Fruit fly (Drosophila melanogaster) whole organism, embryonic: ENCODE results near the gene CG7295.

Source experiments
- Blimp-1 ChIP-seq: fragments of 200-800 bp; sonication (Bioruptor generic); optimal IDR thresholded peaks from 3 replicates; lab custom pipeline; 2018; ENCODE audit warnings: missing biosample characterization, missing genetic modification characterization, mild to moderate bottlenecking, moderate library complexity, missing genetic modification reagents
- CG13296 ChIP-seq: fragments of 200-800 bp; sonication (Bioruptor generic); optimal IDR thresholded peaks from 3 replicates; lab custom pipeline; 2018; ENCODE audit warnings: missing biosample characterization, mild to moderate bottlenecking, missing genetic modification characterization
- CG1529 ChIP-seq: fragments of 200-800 bp; sonication (Bioruptor generic); optimal IDR thresholded peaks from 3 replicates; lab custom pipeline; 2018; ENCODE audit warnings: missing biosample characterization, missing genetic modification characterization
- CG16863 ChIP-seq: fragments of 200-800 bp; sonication (Bioruptor generic); optimal IDR thresholded peaks from 3 replicates; lab custom pipeline; 2016; ENCODE audit warnings: missing biosample characterization, missing genetic modification characterization
- CG2202 ChIP-seq: fragments of 200-800 bp; sonication (Bioruptor generic); optimal IDR thresholded peaks from 2 replicates; lab custom pipeline; 2018; ENCODE audit warnings: missing biosample characterization, mild to moderate bottlenecking, missing genetic modification characterization
- CG32532 ChIP-seq: fragments of 200-800 bp; sonication (Bioruptor generic); IDR thresholded peaks from 2 replicates; pipeline ENCODE4 v1.3.6; 2022; ENCODE audit warnings: missing biosample characterization, missing genetic modification characterization
- CG32767 ChIP-seq: fragments of 200-800 bp; sonication (Bioruptor generic); IDR thresholded peaks from 2 replicates; pipeline ENCODE4 v1.3.6; 2022; ENCODE audit warnings: missing biosample characterization, missing genetic modification characterization
- CG3726 ChIP-seq: fragments of 200-800 bp; sonication (Bioruptor generic); IDR thresholded peaks from 3 replicates; pipeline ENCODE4, ENCODE4 v1.3.6; 2022; ENCODE audit warnings: missing biosample characterization, missing genetic modification characterization
- CG5245 ChIP-seq: fragments of 200-800 bp; sonication (Bioruptor generic); optimal IDR thresholded peaks from 3 replicates; lab custom pipeline; 2016; ENCODE audit warnings: missing biosample characterization, missing genetic modification characterization
- CG7271 ChIP-seq: fragments of 200-800 bp; sonication (Bioruptor generic); optimal IDR thresholded peaks from 2 replicates; lab custom pipeline; 2018; ENCODE audit warnings: missing biosample characterization, mild to moderate bottlenecking, missing genetic modification characterization, moderate library complexity
- CG8388 ChIP-seq: fragments of 200-800 bp; sonication (Bioruptor generic); optimal IDR thresholded peaks from 2 replicates; lab custom pipeline; 2019; ENCODE audit warnings: missing biosample characterization, mild to moderate bottlenecking, missing genetic modification characterization, moderate library complexity
- CG8924 ChIP-seq: fragments of 200-800 bp; optimal IDR thresholded peaks from 3 replicates; lab custom pipeline; 2019; ENCODE audit warnings: missing biosample characterization, mild to moderate bottlenecking, missing genetic modification characterization, moderate library complexity
- Elba2 ChIP-seq: fragments of 200-800 bp; sonication (Bioruptor generic); optimal IDR thresholded peaks from 3 replicates; lab custom pipeline; 2016; ENCODE audit warnings: missing biosample characterization, missing genetic modification characterization
- Fer1 ChIP-seq: fragments of 200-800 bp; sonication (Bioruptor generic); optimal IDR thresholded peaks from 2 replicates; lab custom pipeline; 2017; ENCODE audit warnings: missing biosample characterization, mild to moderate bottlenecking, missing genetic modification characterization
- Fer2 ChIP-seq: fragments of 200-800 bp; sonication (Bioruptor generic); optimal IDR thresholded peaks from 2 replicates; lab custom pipeline; 2018; ENCODE audit warnings: missing biosample characterization, mild to moderate bottlenecking, missing genetic modification characterization, moderate library complexity
- HHEX ChIP-seq: fragments of 200-800 bp; sonication (Bioruptor generic); optimal IDR thresholded peaks from 3 replicates; lab custom pipeline; 2017; ENCODE audit warnings: missing biosample characterization, mild to moderate bottlenecking, missing genetic modification characterization, missing genetic modification reagents
- HLH54F ChIP-seq: fragments of 200-800 bp; sonication (Bioruptor generic); optimal IDR thresholded peaks from 3 replicates; lab custom pipeline; 2016; ENCODE audit warnings: missing biosample characterization, missing genetic modification characterization
- Jarid2 ChIP-seq: fragments of 200-800 bp; sonication (Bioruptor generic); optimal IDR thresholded peaks from 3 replicates; lab custom pipeline; 2017; ENCODE audit warnings: mild to moderate bottlenecking, missing biosample characterization, missing genetic modification reagents, missing genetic modification characterization
- Lpt ChIP-seq: fragments of >200 bp; optimal IDR thresholded peaks from 2 replicates; lab custom pipeline; 2018; ENCODE audit warnings: missing biosample characterization, missing genetic modification characterization
- Nf-YB ChIP-seq: fragments of 200-800 bp; sonication (Bioruptor generic); optimal IDR thresholded peaks from 3 replicates; lab custom pipeline; 2019; ENCODE audit warnings: missing biosample characterization, mild to moderate bottlenecking, missing genetic modification characterization, moderate library complexity
- Pdp1 ChIP-seq, 2 experiments: fragments of 200-800 bp; sonication (Bioruptor generic); optimal IDR thresholded peaks; 3 replicates each; lab custom pipeline; 2016; ENCODE audit warnings: missing biosample characterization in 2 of 2, missing genetic modification characterization in 2 of 2, mild to moderate bottlenecking in 1 of 2, moderate library complexity in 1 of 2
- Ptx1 ChIP-seq: fragments of 200-800 bp; sonication (Bioruptor generic); IDR thresholded peaks from 2 replicates; pipeline ENCODE4 v1.3.6; 2022; ENCODE audit warnings: missing biosample characterization, missing genetic modification characterization
- Side ChIP-seq: fragments of 200-800 bp; sonication (Bioruptor generic); optimal IDR thresholded peaks from 2 replicates; lab custom pipeline; 2016; ENCODE audit warnings: missing biosample characterization, missing genetic modification characterization
- Trl ChIP-seq, 3 experiments: fragments of >200 bp in 2 of 3; fragments of 200-800 bp in 1 of 3; sonication (Bioruptor generic) in 1 of 3; optimal IDR thresholded peaks; 2 replicates in 1 of 3; 3 replicates in 2 of 3; lab custom pipeline; 2016 to 2017; ENCODE audit warnings: missing biosample characterization in 1 of 3, missing genetic modification characterization in 1 of 3
- Xrp1 ChIP-seq: fragments of 200-800 bp; sonication (Bioruptor generic); IDR thresholded peaks from 2 replicates; pipeline ENCODE4 v1.3.6; 2022; ENCODE audit warnings: missing biosample characterization, missing genetic modification characterization
- ci ChIP-seq: fragments of 200-800 bp; sonication (Bioruptor generic); IDR thresholded peaks from 3 replicates; pipeline ENCODE4 v1.3.6; 2022; ENCODE audit warnings: missing biosample characterization, missing genetic modification characterization
- dmrt99B ChIP-seq: fragments of 200-800 bp; sonication (Bioruptor generic); optimal IDR thresholded peaks from 2 replicates; lab custom pipeline; 2018; ENCODE audit warnings: missing biosample characterization, mild to moderate bottlenecking, missing genetic modification characterization, moderate library complexity
- ftz-f1 ChIP-seq: fragments of 200-800 bp; sonication (Bioruptor generic); optimal IDR thresholded peaks from 2 replicates; lab custom pipeline; 2016; ENCODE audit warnings: missing biosample characterization, missing genetic modification characterization
- gem ChIP-seq: fragments of 200-800 bp; sonication (Bioruptor generic); optimal IDR thresholded peaks from 2 replicates; lab custom pipeline; 2019; ENCODE audit warnings: missing biosample characterization, mild to moderate bottlenecking, missing genetic modification characterization, moderate library complexity
- ind ChIP-seq: fragments of 200-800 bp; sonication (Bioruptor generic); optimal IDR thresholded peaks from 3 replicates; lab custom pipeline; 2016; ENCODE audit warnings: missing biosample characterization, missing genetic modification characterization
- jumu ChIP-seq: fragments of 200-800 bp; sonication (Bioruptor generic); optimal IDR thresholded peaks from 3 replicates; lab custom pipeline; 2016; ENCODE audit warnings: missing biosample characterization, missing genetic modification characterization
- lmd ChIP-seq: fragments of 200-800 bp; sonication (Bioruptor generic); IDR thresholded peaks from 2 replicates; pipeline ENCODE4 v1.3.6; 2022; ENCODE audit warnings: missing biosample characterization, missing genetic modification characterization
- psq ChIP-seq: fragments of 200-800 bp; sonication (Bioruptor generic); optimal IDR thresholded peaks from 2 replicates; lab custom pipeline; 2017; ENCODE audit warnings: missing biosample characterization, missing genetic modification characterization
- pum ChIP-seq: fragments of 200-800 bp; sonication (Bioruptor generic); optimal IDR thresholded peaks from 2 replicates; lab custom pipeline; 2016; ENCODE audit warnings: missing biosample characterization, missing genetic modification characterization
- repo ChIP-seq: fragments of 200-800 bp; sonication (Bioruptor generic); optimal IDR thresholded peaks from 2 replicates; lab custom pipeline; 2016; ENCODE audit warnings: missing biosample characterization, missing genetic modification characterization
- salm ChIP-seq: fragments of 200-800 bp; sonication (Bioruptor generic); optimal IDR thresholded peaks from 2 replicates; lab custom pipeline; 2018; ENCODE audit warnings: missing biosample characterization, mild to moderate bottlenecking, missing genetic modification characterization
- sc ChIP-seq, 3 experiments: fragments of >200 bp in 2 of 3; fragments of 200-800 bp in 1 of 3; sonication (Bioruptor generic) in 1 of 3; optimal IDR thresholded peaks; 2 replicates in 2 of 3; 3 replicates in 1 of 3; lab custom pipeline; 2017; ENCODE audit warnings: mild to moderate bottlenecking in 1 of 3, missing biosample characterization in 1 of 3, missing genetic modification characterization in 1 of 3, missing genetic modification reagents in 1 of 3
- sens ChIP-seq: fragments of 200-800 bp; sonication (Bioruptor generic); peaks from one replicate; lab custom pipeline; 2016; ENCODE audit warnings: missing biosample characterization, missing genetic modification characterization
- sug ChIP-seq: fragments of 200-800 bp; optimal IDR thresholded peaks from 2 replicates; lab custom pipeline; 2019; ENCODE audit warnings: missing biosample characterization, mild to moderate bottlenecking, missing genetic modification characterization, moderate library complexity
- tup ChIP-seq: fragments of 200-800 bp; sonication (Bioruptor generic); optimal IDR thresholded peaks from 2 replicates; lab custom pipeline; 2016; ENCODE audit warnings: missing biosample characterization, mild to moderate bottlenecking, missing genetic modification characterization, moderate library complexity
- unc-4 ChIP-seq: fragments of 200-800 bp; sonication (Bioruptor generic); IDR thresholded peaks from 2 replicates; pipeline ENCODE4 v1.3.6; 2022; ENCODE audit warnings: missing biosample characterization, missing genetic modification characterization; ENCODE audit not compliant: partially characterized antibody
- unpg ChIP-seq: fragments of 200-800 bp; sonication (Bioruptor generic); optimal IDR thresholded peaks from 3 replicates; lab custom pipeline; 2018; ENCODE audit warnings: missing biosample characterization, mild to moderate bottlenecking, missing genetic modification characterization, moderate library complexity
- wdn ChIP-seq: fragments of 200-800 bp; sonication (Bioruptor generic); IDR thresholded peaks from 2 replicates; pipeline ENCODE4 v1.3.6; 2022; ENCODE audit warnings: missing biosample characterization, missing genetic modification characterization
- z ChIP-seq: fragments of 200-800 bp; sonication (Bioruptor generic); IDR thresholded peaks from 3 replicates; pipeline ENCODE4 v1.3.6; 2022; ENCODE audit warnings: missing biosample characterization, missing genetic modification characterization

CG7295 gene

DNA sequence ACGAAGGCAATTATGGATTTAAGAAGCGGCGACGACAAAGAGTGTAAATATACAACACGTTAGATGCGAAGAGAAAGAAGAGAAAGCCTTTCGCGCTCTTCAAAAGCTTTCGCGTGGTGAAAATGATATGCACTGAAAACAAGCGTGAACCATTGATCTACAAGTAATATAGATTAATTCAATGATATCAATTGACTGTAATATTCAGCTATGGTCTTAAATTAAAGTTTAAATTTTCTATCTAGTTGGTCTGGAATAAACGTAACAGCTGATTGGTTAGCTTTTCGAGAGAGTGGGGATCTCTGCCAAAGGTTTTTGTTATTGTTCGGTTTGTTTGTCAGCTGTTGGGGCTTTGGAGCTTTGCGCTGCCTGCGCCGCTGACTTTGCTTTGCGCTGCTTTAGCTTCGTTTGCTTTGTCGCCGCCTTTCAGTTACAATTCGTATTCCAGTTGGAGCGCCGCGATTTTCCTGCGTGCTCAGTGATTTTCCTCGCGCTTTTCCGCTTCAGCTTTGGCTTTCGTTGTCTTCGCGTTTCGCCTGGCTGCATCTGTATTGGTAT is 41.8 kb downstream of the CG7295 start (continued):
- TF ChIP-seq Trl (optimal IDR thresholded peaks at IDR 0.05; lab: Kevin White, UChicago) (peak; percentile 53), Trl (GFP tag; optimal IDR thresholded peaks at IDR 0.05; lab: Kevin White, UChicago) (no peak), Lpt (GFP tag; lab: Kevin White, UChicago) (no peak), dmrt99B (tag; lab: Kevin White, UChicago) (peak; percentile 28), unpg (GFP tag; lab: Kevin White, UChicago) (no peak), sc (optimal IDR thresholded peaks at IDR 0.05; lab: Kevin White, UChicago) (no peak), sc (GFP tag; optimal IDR thresholded peaks at IDR 0.05; lab: Kevin White, UChicago) (peak; percentile 10), sug (no peak), HLH54F (GFP tag; lab: Kevin White, UChicago) (no peak), sens (GFP tag; lab: Kevin White, UChicago) (peak; percentile 78), CG2202 (tag; lab: Kevin White, UChicago) (no peak), psq (peak; percentile 82), Ptx1 (GFP tag; lab: Robert Waterston, UW) (no peak), CG32767 (GFP tag; lab: Robert Waterston, UW) (no peak), repo (GFP tag; lab: Kevin White, UChicago) (no peak), ci (GFP tag; lab: Robert Waterston, UW) (peak; percentile 71; the same call in 1 of the 3 replicates), Blimp-1 (peak; percentile 45), CG16863 (GFP tag; lab: Kevin White, UChicago) (no peak), pum (GFP tag; lab: Kevin White, UChicago) (no peak), gem (tag; lab: Kevin White, UChicago) (peak; percentile 30), Fer1 (GFP tag; lab: Kevin White, UChicago) (peak; percentile 15), Jarid2 (GFP tag; lab: Kevin White, UChicago) (peak; percentile 81), Elba2 (GFP tag; lab: Kevin White, UChicago) (no peak), lmd (GFP tag; lab: Robert Waterston, UW) (no peak), Nf-YB (GFP tag; lab: Kevin White, UChicago) (no peak), CG3726 (no peak), z (no peak), ftz-f1 (GFP tag; lab: Kevin White, UChicago) (peak; percentile 5), CG32532 (GFP tag; lab: Robert Waterston, UW) (0 out of 2 replicates have a peak, but pooled peaks have one; percentile 15), ind (GFP tag; lab: Kevin White, UChicago) (no peak), CG1529 (peak; percentile 28), HHEX (GFP tag; lab: Kevin White, UChicago) (peak; percentile 17), jumu (no peak), CG8388 (peak; percentile 4), tup (GFP tag; lab: Kevin White, UChicago) (no peak), wdn (GFP tag; lab: Robert Waterston, UW) (no peak), CG7271 (tag; lab: Kevin White, UChicago) (no peak), CG5245 (GFP tag; lab: Kevin White, UChicago) (no peak), Pdp1 (GFP tag; optimal IDR thresholded peaks at IDR 0.05; lab: Kevin White, UChicago) (peak in 1 of 2 experiments; percentile 6), Fer2 (tag; lab: Kevin White, UChicago) (no peak), Xrp1 (GFP tag; lab: Robert Waterston, UW) (peak; percentile 20; the same call in 1 of the 2 replicates), CG13296 (peak; percentile 23), Side (GFP tag; lab: Kevin White, UChicago) (no peak), salm (no peak), unc-4 (GFP tag; lab: Robert Waterston, UW) (no peak), CG8924 (tag; lab: Kevin White, UChicago) (peak; percentile 8)
